Worm (Caenorhabditis elegans) whole organism, late embryonic: ENCODE measurements around the gene F12D9.2.

Source experiments
- C08G9.2 ChIP-seq: sonication (generic microtip); optimal IDR thresholded peaks from 2 replicates; lab custom pipeline; 2016; ENCODE audit warnings: mild to moderate bottlenecking, missing genetic modification characterization, moderate library complexity, missing compliant biosample characterization
- F13H6.1 ChIP-seq: sonication (generic microtip); optimal IDR thresholded peaks from 2 replicates; lab custom pipeline; 2016; ENCODE audit warnings: missing genetic modification characterization, missing compliant biosample characterization
- K02D7.2 ChIP-seq: sonication (generic microtip); optimal IDR thresholded peaks from 2 replicates; lab custom pipeline; 2017; ENCODE audit warnings: mild to moderate bottlenecking, missing genetic modification characterization, missing compliant biosample characterization
- K09A11.1 ChIP-seq: sonication (generic microtip); optimal IDR thresholded peaks from 2 replicates; lab custom pipeline; 2017; ENCODE audit warnings: antibody characterized with exemption, mild to moderate bottlenecking, missing genetic modification characterization, missing compliant biosample characterization; ENCODE audit not compliant: insufficient read depth
- T23F11.4 ChIP-seq: fragments of 200-800 bp; sonication (Bioruptor generic); optimal IDR thresholded peaks from 2 replicates; lab custom pipeline; 2018; ENCODE audit warnings: mild to moderate bottlenecking, missing genetic modification characterization, missing compliant biosample characterization
- Y22D7AL.16 ChIP-seq: sonication (generic microtip); optimal IDR thresholded peaks from 2 replicates; lab custom pipeline; 2016; ENCODE audit warnings: missing genetic modification characterization, missing compliant biosample characterization
- ahr-1 ChIP-seq: sonication (generic microtip); optimal IDR thresholded peaks from 2 replicates; lab custom pipeline; 2016; ENCODE audit warnings: missing genetic modification characterization, missing compliant biosample characterization
- ama-1 ChIP-seq: fragments of 150-350 bp; optimal IDR thresholded peaks from 2 replicates; lab custom pipeline; 2014
- ceh-14 ChIP-seq: sonication (generic microtip); optimal IDR thresholded peaks from 2 replicates; lab custom pipeline; 2016; ENCODE audit warnings: missing genotype, missing genetic modification characterization, missing compliant biosample characterization
- ceh-18 ChIP-seq: sonication (generic microtip); optimal IDR thresholded peaks from 2 replicates; lab custom pipeline; 2016; ENCODE audit warnings: missing genetic modification characterization, missing compliant biosample characterization
- ceh-2 ChIP-seq: sonication (generic microtip); optimal IDR thresholded peaks from 2 replicates; lab custom pipeline; 2016; ENCODE audit warnings: missing genotype, missing genetic modification characterization, missing compliant biosample characterization
- ceh-24 ChIP-seq: sonication (generic microtip); optimal IDR thresholded peaks from 2 replicates; lab custom pipeline; 2016; ENCODE audit warnings: mild to moderate bottlenecking, missing genetic modification characterization, missing compliant biosample characterization
- ceh-30 ChIP-seq: fragments of 150-350 bp; optimal IDR thresholded peaks from 2 replicates; lab custom pipeline; 2014; ENCODE audit warnings: missing biosample characterization, missing genetic modification characterization
- ceh-45 ChIP-seq: fragments of 200-800 bp; sonication (Bioruptor generic); IDR thresholded peaks from 2 replicates; pipeline ENCODE4 v1.3.6; 2022; ENCODE audit warnings: missing genetic modification reagents, missing genetic modification characterization, missing compliant biosample characterization
- ceh-48 ChIP-seq: sonication (generic microtip); optimal IDR thresholded peaks from 2 replicates; lab custom pipeline; 2016; ENCODE audit warnings: missing genetic modification characterization, inconsistent platforms, missing compliant biosample characterization
- ceh-9 ChIP-seq: sonication (generic microtip); optimal IDR thresholded peaks from 2 replicates; lab custom pipeline; 2016; ENCODE audit warnings: mild to moderate bottlenecking, missing genetic modification characterization, inconsistent platforms, missing compliant biosample characterization
- che-1 ChIP-seq: sonication (generic microtip); optimal IDR thresholded peaks from 2 replicates; lab custom pipeline; 2016; ENCODE audit warnings: mild to moderate bottlenecking, missing genetic modification characterization, missing compliant biosample characterization
- dve-1 ChIP-seq: sonication (generic microtip); optimal IDR thresholded peaks from 2 replicates; lab custom pipeline; 2017; ENCODE audit warnings: antibody characterized with exemption, mild to moderate bottlenecking, missing genetic modification characterization, missing compliant biosample characterization
- elt-2 ChIP-seq: sonication (generic microtip); optimal IDR thresholded peaks from 2 replicates; lab custom pipeline; 2016; ENCODE audit warnings: missing genetic modification reagents, missing genetic modification characterization, missing compliant biosample characterization
- elt-4 ChIP-seq: sonication (generic microtip); optimal IDR thresholded peaks from 2 replicates; lab custom pipeline; 2016; ENCODE audit warnings: missing genetic modification characterization, missing compliant biosample characterization
- ets-4 ChIP-seq: sonication (generic microtip); optimal IDR thresholded peaks from 2 replicates; lab custom pipeline; 2016; ENCODE audit warnings: missing genetic modification characterization, missing compliant biosample characterization
- eyg-1 ChIP-seq: sonication (generic microtip); optimal IDR thresholded peaks from 2 replicates; lab custom pipeline; 2016; ENCODE audit warnings: missing genotype, missing genetic modification characterization, missing compliant biosample characterization
- fkh-10 ChIP-seq: fragments of 150-350 bp; optimal IDR thresholded peaks from 2 replicates; lab custom pipeline; 2014; ENCODE audit warnings: missing biosample characterization, missing genetic modification reagents, missing genetic modification characterization
- gmeb-2 ChIP-seq: sonication (generic microtip); optimal IDR thresholded peaks from 2 replicates; lab custom pipeline; 2016; ENCODE audit warnings: missing genetic modification characterization, inconsistent platforms, missing compliant biosample characterization
- hlh-13 ChIP-seq: fragments of 200-800 bp; sonication (Bioruptor generic); optimal IDR thresholded peaks from 2 replicates; lab custom pipeline; 2018; ENCODE audit warnings: mild to moderate bottlenecking, missing genetic modification characterization, missing compliant biosample characterization
- hlh-15 ChIP-seq: sonication (generic microtip); optimal IDR thresholded peaks from 2 replicates; lab custom pipeline; 2016; ENCODE audit warnings: missing genetic modification characterization, missing compliant biosample characterization
- hlh-30 ChIP-seq: sonication (generic microtip); optimal IDR thresholded peaks from 2 replicates; lab custom pipeline; 2017; ENCODE audit warnings: antibody characterized with exemption, missing genetic modification characterization, missing compliant biosample characterization; ENCODE audit not compliant: insufficient read depth
- hlh-6 ChIP-seq: sonication (generic microtip); optimal IDR thresholded peaks from 2 replicates; lab custom pipeline; 2016; ENCODE audit warnings: missing genotype, missing genetic modification characterization, missing compliant biosample characterization
- hlh-8 ChIP-seq: sonication (generic microtip); optimal IDR thresholded peaks from 2 replicates; lab custom pipeline; 2016; ENCODE audit warnings: missing genotype, missing genetic modification characterization, missing compliant biosample characterization
- lim-6 ChIP-seq: sonication (generic microtip); optimal IDR thresholded peaks from 2 replicates; lab custom pipeline; 2016; ENCODE audit warnings: missing genetic modification characterization, missing compliant biosample characterization
- lin-11 ChIP-seq: fragments of 200-800 bp; sonication (Bioruptor generic); optimal IDR thresholded peaks from 2 replicates; lab custom pipeline; 2018; ENCODE audit warnings: mild to moderate bottlenecking, missing genetic modification characterization, missing compliant biosample characterization
- madf-2 ChIP-seq: sonication (generic microtip); optimal IDR thresholded peaks from 2 replicates; lab custom pipeline; 2017; ENCODE audit warnings: missing genetic modification characterization, missing compliant biosample characterization
- mec-3 ChIP-seq: sonication (generic microtip); optimal IDR thresholded peaks from 2 replicates; lab custom pipeline; 2016; ENCODE audit warnings: borderline replicate concordance, missing genetic modification characterization, missing compliant biosample characterization
- nfya-1 ChIP-seq: sonication (generic microtip); optimal IDR thresholded peaks from 2 replicates; lab custom pipeline; 2017; ENCODE audit warnings: missing genetic modification characterization, mild to moderate bottlenecking, missing compliant biosample characterization, antibody characterized with exemption, moderate library complexity
- nhr-11 ChIP-seq: fragments of 150-350 bp; optimal IDR thresholded peaks from 2 replicates; lab custom pipeline; 2014; ENCODE audit warnings: missing biosample characterization, missing genetic modification characterization
- nhr-232 ChIP-seq: sonication (generic microtip); optimal IDR thresholded peaks from 2 replicates; lab custom pipeline; 2016; ENCODE audit warnings: missing genetic modification characterization, missing compliant biosample characterization
- npax-4 ChIP-seq: sonication (generic microtip); optimal IDR thresholded peaks from 2 replicates; lab custom pipeline; 2016; ENCODE audit warnings: missing genetic modification characterization, missing compliant biosample characterization
- odd-2 ChIP-seq: sonication (generic microtip); optimal IDR thresholded peaks from 2 replicates; lab custom pipeline; 2017; ENCODE audit warnings: antibody characterized with exemption, mild to moderate bottlenecking, missing genetic modification characterization, missing compliant biosample characterization
- pat-9 ChIP-seq: fragments of 200-800 bp; sonication (Bioruptor generic); optimal IDR thresholded peaks from 2 replicates; lab custom pipeline; 2018; ENCODE audit warnings: mild to moderate bottlenecking, missing genetic modification characterization, moderate library complexity, missing compliant biosample characterization
- pax-1 ChIP-seq: fragments of 150-350 bp; optimal IDR thresholded peaks from 2 replicates; lab custom pipeline; 2014; ENCODE audit warnings: missing biosample characterization, missing genetic modification characterization
- pha-2 ChIP-seq: sonication (generic microtip); optimal IDR thresholded peaks from 2 replicates; lab custom pipeline; 2017; ENCODE audit warnings: mild to moderate bottlenecking, missing genetic modification characterization, missing compliant biosample characterization
- pha-4 ChIP-seq: fragments of 150-350 bp; optimal IDR thresholded peaks from 2 replicates; lab custom pipeline; 2018; ENCODE audit warnings: missing biosample characterization, missing genetic modification reagents, missing genetic modification characterization
- pqm-1 ChIP-seq: sonication (generic microtip); optimal IDR thresholded peaks from 2 replicates; lab custom pipeline; 2016; ENCODE audit warnings: missing genetic modification characterization, missing compliant biosample characterization
- ref-2 ChIP-seq: sonication (generic microtip); optimal IDR thresholded peaks from 2 replicates; lab custom pipeline; 2016; ENCODE audit warnings: missing genetic modification characterization, missing compliant biosample characterization
- rnt-1 ChIP-seq: sonication (generic microtip); optimal IDR thresholded peaks from 2 replicates; lab custom pipeline; 2016; ENCODE audit warnings: missing genetic modification characterization, missing compliant biosample characterization
- sox-4 ChIP-seq: sonication (generic microtip); optimal IDR thresholded peaks from 2 replicates; lab custom pipeline; 2017; ENCODE audit warnings: mild to moderate bottlenecking, missing genetic modification characterization, inconsistent platforms, missing compliant biosample characterization
- syd-9 ChIP-seq: sonication (generic microtip); optimal IDR thresholded peaks from 2 replicates; lab custom pipeline; 2016; ENCODE audit warnings: mild to moderate bottlenecking, missing genetic modification characterization, moderate library complexity, missing compliant biosample characterization
- tbx-7 ChIP-seq: sonication (generic microtip); optimal IDR thresholded peaks from 2 replicates; lab custom pipeline; 2016; ENCODE audit warnings: missing genotype, missing genetic modification characterization, missing compliant biosample characterization
- ttx-3 ChIP-seq: sonication (generic microtip); optimal IDR thresholded peaks from 2 replicates; lab custom pipeline; 2016; ENCODE audit warnings: missing genetic modification reagents, missing genetic modification characterization, missing compliant biosample characterization
- unc-3 ChIP-seq, 2 experiments: fragments of 200-800 bp in 1 of 2; sonication (Bioruptor generic) in 1 of 2; sonication (generic microtip) in 1 of 2; conservative IDR thresholded peaks in 1 of 2; optimal IDR thresholded peaks in 1 of 2; 2 replicates each; pipeline versions ENCODE4 v1.3.6 to Lab custom; 2016 to 2022; ENCODE audit warnings: missing compliant biosample characterization in 2 of 2, missing genetic modification characterization in 2 of 2, missing genetic modification reagents in 1 of 2
- zip-5 ChIP-seq: sonication (generic microtip); optimal IDR thresholded peaks from 2 replicates; lab custom pipeline; 2016; ENCODE audit warnings: missing genetic modification characterization, missing compliant biosample characterization

Gene F12D9.2

DNA sequence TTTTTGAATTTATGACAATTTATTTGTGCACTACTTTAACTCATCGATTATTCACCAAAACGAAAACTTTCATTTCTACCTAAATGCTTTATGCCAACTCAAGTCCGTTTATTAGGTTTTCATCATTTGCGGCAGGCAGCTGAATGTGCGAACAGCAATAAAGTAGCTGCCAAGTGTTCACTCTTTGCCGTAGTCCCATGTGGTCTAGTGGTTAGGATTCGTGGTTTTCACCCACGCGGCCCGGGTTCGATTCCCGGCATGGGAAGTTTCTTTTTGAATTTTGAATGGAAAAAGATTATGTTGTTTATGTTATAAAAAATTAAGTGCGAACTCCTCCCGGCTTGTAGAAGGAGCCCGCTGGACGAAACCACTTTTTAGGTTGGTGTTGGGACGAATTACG lies 610 bp downstream of the F12D9.2 start (continued):
- TF ChIP-seq odd-2 (tag; lab: Kevin White, UChicago) (no peak), che-1 (tag; lab: Kevin White, UChicago) (peak; percentile 66), nfya-1 (tag; lab: Kevin White, UChicago) (no peak), madf-2 (peak; percentile 24), elt-2 (tag; lab: Kevin White, UChicago) (peak; percentile 78), ceh-48 (tag; lab: Kevin White, UChicago) (peak; percentile 55), K02D7.2 (tag; lab: Kevin White, UChicago) (peak; percentile 56), Y22D7AL.16 (tag; lab: Kevin White, UChicago) (peak; percentile 53), npax-4 (tag; lab: Kevin White, UChicago) (peak; percentile 46), hlh-30 (peak; percentile 1), dve-1 (peak; percentile 17), lin-11 (tag; lab: Kevin White, UChicago) (peak; percentile 62), ceh-30 (tag; lab: Kevin White, UChicago) (no peak), pha-2 (tag; lab: Kevin White, UChicago) (peak; percentile 68), nhr-232 (tag; lab: Kevin White, UChicago) (peak; percentile 68), mec-3 (no peak), ceh-2 (tag; lab: Kevin White, UChicago) (peak; percentile 34), hlh-8 (tag; lab: Kevin White, UChicago) (no peak), ahr-1 (tag; lab: Kevin White, UChicago) (peak; percentile 38), ceh-14 (no peak), ref-2 (no peak), nhr-11 (tag; lab: Kevin White, UChicago) (no peak), tbx-7 (tag; lab: Kevin White, UChicago) (no peak), ttx-3 (tag; lab: Kevin White, UChicago) (peak; percentile 69), fkh-10 (GFP tag; lab: Kevin White, UChicago) (no peak), zip-5 (tag; lab: Kevin White, UChicago) (peak; percentile 45), pqm-1 (tag; lab: Kevin White, UChicago) (no peak), ceh-18 (tag; lab: Kevin White, UChicago) (peak; percentile 29), pax-1 (tag; lab: Kevin White, UChicago) (no peak), rnt-1 (tag; lab: Kevin White, UChicago) (peak; percentile 21), hlh-13 (GFP tag; lab: Kevin White, UChicago) (peak; percentile 5), gmeb-2 (tag; lab: Kevin White, UChicago) (peak; percentile 53), ama-1 (lab: Kevin White, UChicago) (no peak), K09A11.1 (peak; percentile 25), unc-3 (GFP tag; conservative IDR thresholded peaks at IDR 0.05; lab: Robert Waterston, UW) (peak; percentile 79), unc-3 (tag; optimal IDR thresholded peaks at IDR 0.05; lab: Kevin White, UChicago) (peak; percentile 38), syd-9 (tag; lab: Kevin White, UChicago) (peak; percentile 37), lim-6 (tag; lab: Kevin White, UChicago) (no peak), pha-4 (tag; lab: Kevin White, UChicago) (no peak), ceh-45 (GFP tag; lab: Robert Waterston, UW) (no peak), ceh-24 (no peak), elt-4 (tag; lab: Kevin White, UChicago) (no peak), ets-4 (tag; lab: Kevin White, UChicago) (no peak), hlh-6 (tag; lab: Kevin White, UChicago) (peak; percentile 77), pat-9 (tag; lab: Kevin White, UChicago) (peak; percentile 59), eyg-1 (tag; lab: Kevin White, UChicago) (peak; percentile 82), T23F11.4 (GFP tag; lab: Kevin White, UChicago) (peak; percentile 10), sox-4 (tag; lab: Kevin White, UChicago) (peak; percentile 69), C08G9.2 (peak; percentile 66), F13H6.1 (peak; percentile 3), hlh-15 (no peak), ceh-9 (tag; lab: Kevin White, UChicago) (no peak)
